Fruit fly (Drosophila melanogaster) whole organism: Measurements from ENCODE around the gene miple1.

Experiments
- CG8478 ChIP-seq: fragments of >200 bp; optimal IDR thresholded peaks from 2 replicates; lab custom pipeline; 2018; ENCODE audit warnings: inconsistent platforms
- Dll ChIP-seq: fragments of >200 bp; optimal IDR thresholded peaks from 2 replicates; lab custom pipeline; 2017
- EcR ChIP-seq, 2 experiments: fragments of >200 bp; optimal IDR thresholded peaks; 2 replicates each; lab custom pipeline; 2017; ENCODE audit warnings: missing biosample characterization in 2 of 2, missing genetic modification characterization in 2 of 2, missing genetic modification reagents in 2 of 2
- pan ChIP-seq: fragments of >200 bp; optimal IDR thresholded peaks from 2 replicates; lab custom pipeline; 2017
- psq ChIP-seq: fragments of >200 bp; optimal IDR thresholded peaks from 2 replicates; lab custom pipeline; 2017
- usp ChIP-seq: fragments of >200 bp; optimal IDR thresholded peaks from 2 replicates; lab custom pipeline; 2017; ENCODE audit warnings: missing biosample characterization, missing genetic modification characterization, mixed read lengths

Gene miple1

DNA sequence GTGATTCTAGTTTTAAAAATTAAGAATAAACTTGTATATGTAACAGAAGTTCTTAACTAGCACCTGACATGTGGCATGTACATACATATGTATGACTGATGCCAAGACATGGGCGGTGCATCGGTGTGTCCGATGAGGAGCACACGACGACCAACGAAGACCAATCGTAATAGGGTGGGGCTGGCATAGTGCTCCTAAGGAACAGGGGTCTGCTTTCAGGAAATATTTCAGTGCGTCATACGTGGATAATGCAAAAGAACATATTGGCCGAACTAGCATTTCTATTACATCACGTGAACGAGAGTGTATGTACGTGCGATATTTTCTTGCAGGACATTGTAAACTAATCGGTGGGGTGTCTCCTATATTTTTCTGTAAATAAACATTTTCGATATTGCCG lies at the start of gene miple1:
TSS of gene miple1 (plus strand) at position 217 of the 400 bp plus-strand sequence.
- TF ChIP-seq psq (lab: Kevin White, UChicago) (no peak), usp (GFP tag; lab: Kevin White, UChicago) (no peak), CG8478 (lab: Kevin White, UChicago) (no peak), Dll (no peak), EcR (GFP tag; optimal IDR thresholded peaks at IDR 0.05; lab: Kevin White, UChicago) (no peak), pan (no peak)

DNA sequence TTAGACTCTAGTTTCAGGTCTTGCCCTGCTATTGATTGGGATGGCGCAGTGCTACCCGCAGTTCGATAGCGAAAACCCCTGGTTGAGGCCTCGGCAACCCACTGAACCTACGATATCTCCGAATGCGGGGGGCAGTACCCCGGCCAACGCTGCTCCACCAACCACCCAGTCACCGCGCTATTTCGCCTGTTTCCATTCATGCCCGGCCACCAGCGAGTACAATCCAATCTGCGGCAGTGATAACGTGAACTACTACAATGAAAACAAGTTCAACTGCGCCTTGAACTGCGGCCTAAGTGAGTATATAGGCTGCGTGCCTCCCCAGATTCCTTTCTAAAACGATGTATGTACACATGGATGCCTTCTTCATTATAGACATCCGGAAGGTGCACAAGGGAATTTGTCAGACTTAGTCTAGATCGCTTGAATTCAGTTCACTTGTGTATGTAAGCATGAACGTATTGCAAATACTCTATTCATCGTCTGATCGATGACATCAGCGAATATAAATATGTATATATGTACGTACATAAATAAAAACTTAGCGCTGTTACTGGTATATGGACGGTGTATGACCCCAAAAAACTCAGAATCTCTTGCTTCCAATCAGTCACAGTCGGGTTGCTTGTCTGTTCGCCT lies 49.5 kb upstream of the miple1 start, which contains the start of gene CG13877:
TSS of gene CG13877 (plus strand) at position 589 of the 639 bp plus-strand sequence.
- TF ChIP-seq psq (lab: Kevin White, UChicago) (no peak), Dll (no peak), CG8478 (lab: Kevin White, UChicago) (no peak), usp (GFP tag; lab: Kevin White, UChicago) (no peak), pan (no peak), EcR (GFP tag; optimal IDR thresholded peaks at IDR 0.05; lab: Kevin White, UChicago) (no peak)

DNA sequence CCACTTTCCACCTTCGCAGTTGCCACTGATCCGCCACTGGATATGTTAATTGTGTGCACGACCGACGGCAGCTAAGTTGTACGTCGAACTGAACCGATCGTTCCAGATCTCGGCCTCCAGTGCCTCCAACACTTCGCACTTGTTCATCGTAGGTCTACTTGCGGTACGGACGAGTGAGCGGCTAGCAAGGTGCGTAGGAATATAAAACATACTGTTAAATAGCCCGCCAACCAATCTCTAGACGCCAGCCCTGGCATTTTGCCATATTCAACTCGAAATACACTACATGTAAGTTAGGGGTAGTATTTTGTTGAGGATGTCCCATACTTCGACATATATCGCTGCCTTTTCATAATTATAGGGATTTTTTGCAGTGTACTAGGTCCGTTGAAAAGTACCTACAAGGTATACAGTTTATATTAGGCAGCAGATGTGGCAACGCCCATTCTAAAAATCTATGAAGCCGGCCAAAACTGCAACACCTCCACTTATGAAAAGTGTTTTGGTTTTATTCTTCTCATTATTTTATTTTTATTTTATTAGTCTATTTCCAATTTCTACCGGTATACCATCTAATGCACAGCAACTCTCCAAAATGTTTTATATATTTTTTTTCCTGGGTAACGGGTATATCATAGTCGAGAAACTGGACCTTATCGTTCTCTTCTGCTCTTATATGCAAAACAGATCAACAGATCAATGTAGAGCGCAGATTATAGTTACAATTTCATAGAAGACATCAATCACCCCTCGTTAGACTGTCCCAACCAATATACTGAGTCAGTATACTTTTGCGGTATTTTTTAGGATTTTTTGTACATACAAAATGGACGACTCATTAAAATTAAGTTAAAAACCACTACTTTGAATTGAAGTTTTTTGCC lies 43.8 kb upstream of the miple1 start, which contains the start of the genes pyx and CG33229:
TSS of gene pyx (minus strand) at position 51 of the 884 bp plus-strand sequence.
TSS of gene CG33229 (plus strand) at position 834 of the 884 bp plus-strand sequence.
- TF ChIP-seq EcR (GFP tag; optimal IDR thresholded peaks at IDR 0.05; lab: Kevin White, UChicago) (no peak), psq (lab: Kevin White, UChicago) (no peak), Dll (no peak), pan (no peak)

DNA sequence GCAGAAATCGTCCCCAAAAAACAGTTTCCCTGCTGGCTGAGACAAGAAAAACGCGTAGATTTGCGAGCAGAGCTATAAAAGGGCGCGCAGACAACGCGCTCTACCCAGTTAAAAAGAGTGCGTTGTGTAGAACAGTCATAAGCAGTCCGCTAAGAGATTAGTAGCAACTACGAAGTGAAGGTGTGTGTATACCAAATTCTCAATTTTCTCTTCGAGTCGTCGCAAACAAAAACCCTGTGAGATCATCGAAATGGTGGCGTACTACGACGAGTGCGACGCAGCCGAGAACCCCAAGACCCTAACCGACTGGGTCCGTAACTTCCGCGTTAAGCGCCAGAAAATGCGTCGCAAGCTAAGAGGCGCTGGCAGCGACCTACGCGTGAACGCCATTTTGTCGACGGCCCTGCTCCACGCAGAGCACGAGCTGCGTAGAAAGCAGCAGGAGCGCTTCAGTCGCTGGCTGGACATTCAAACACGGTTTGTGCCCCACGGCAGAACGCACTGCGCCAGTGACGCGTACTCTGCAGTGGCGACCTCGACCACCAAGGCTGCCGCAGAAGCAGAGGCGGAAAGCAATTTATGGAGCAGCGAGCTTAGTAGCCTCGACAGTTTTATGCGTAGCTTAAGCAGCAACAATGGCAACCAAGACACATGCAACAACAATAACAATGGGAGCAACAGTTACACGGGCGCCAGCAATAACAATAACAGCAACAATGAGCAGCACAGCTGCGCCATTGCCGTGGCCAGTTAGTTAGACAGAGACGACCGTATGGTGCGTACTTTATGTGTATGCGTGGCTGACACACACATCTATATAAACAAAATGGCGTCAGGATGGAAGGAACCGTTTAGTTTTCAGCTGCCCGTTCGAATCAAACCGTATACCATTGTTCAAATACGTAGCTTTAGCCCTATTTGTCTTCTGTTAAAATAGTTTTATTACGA lies 42.8 kb upstream of the miple1 start:
- TF ChIP-seq CG8478 (lab: Kevin White, UChicago) (peak; percentile 45), EcR (GFP tag; optimal IDR thresholded peaks at IDR 0.05; lab: Kevin White, UChicago) (no peak)

DNA sequence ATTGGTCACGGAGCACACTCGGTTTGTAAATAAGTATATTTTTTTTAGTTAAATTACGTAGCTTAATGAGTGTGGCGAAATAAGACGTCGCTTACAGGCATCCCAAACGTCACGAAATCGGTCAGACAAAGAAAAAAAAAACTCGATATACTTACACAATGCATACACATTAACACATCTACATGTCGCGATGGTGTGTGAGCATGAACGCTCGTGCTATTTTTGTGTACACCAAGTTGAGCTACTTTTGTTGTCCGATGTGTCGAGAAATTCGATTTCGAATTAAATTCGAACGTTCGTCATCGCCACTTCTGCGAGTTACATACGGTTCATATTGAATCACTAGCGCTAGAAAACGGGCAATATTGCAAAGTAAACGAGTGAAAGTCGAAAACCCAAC lies 42.0 kb upstream of the miple1 start:
- TF ChIP-seq CG8478 (lab: Kevin White, UChicago) = no peak
- no peak for TF ChIP-seq pan
- no peak for TF ChIP-seq EcR (GFP tag; optimal IDR thresholded peaks at IDR 0.05; lab: Kevin White, UChicago)
- TF ChIP-seq usp (GFP tag; lab: Kevin White, UChicago) = no peak
- TF ChIP-seq Dll = no peak
- TF ChIP-seq psq (lab: Kevin White, UChicago) = no peak

DNA sequence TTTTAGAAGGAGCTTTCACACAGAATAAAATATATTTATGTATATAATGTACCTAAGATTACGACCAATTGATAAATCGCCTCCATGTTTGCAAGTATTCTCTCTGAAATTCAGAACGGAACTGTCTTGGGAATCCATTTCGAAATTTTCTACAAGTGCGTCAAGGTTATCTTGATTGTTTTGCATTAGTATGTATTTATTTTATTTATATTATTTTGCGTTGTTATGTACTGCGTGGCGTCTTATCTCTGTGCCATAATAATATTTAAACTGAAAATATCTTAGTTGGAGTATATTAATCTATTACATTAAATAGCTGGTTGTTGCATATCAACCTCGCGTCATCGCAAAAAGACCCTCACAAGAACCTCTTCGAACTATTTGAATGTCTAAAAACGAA lies 35.6 kb upstream of the miple1 start, which contains the start of gene CG42846:
TSS of gene CG42846 (minus strand) at position 101 of the 400 bp plus-strand sequence.
- TF ChIP-seq EcR (GFP tag; optimal IDR thresholded peaks at IDR 0.05; lab: Kevin White, UChicago) = no peak
- no peak for TF ChIP-seq CG8478 (lab: Kevin White, UChicago)
- TF ChIP-seq pan = no peak
- TF ChIP-seq psq (lab: Kevin White, UChicago) = no peak
- no peak for TF ChIP-seq Dll
- TF ChIP-seq usp (GFP tag; lab: Kevin White, UChicago) = no peak

DNA sequence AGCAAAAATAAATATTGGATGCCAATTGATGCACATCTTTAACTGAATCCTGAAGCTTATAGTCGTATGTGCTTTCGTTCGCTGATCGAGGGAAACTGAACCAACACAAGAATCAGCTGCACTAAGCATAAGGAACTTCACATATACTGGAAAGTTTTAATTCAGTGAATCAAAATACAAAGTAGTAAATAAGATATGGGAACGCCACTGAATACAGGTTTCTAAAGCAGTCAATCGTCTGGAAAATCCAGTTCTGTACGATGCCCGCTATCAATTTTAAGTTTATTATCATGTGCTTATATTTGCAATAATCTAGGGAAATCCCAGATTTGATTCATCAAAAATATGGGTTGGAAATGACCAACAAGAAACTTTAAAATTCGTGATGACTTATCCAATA lies 34.8 kb upstream of the miple1 start, which contains the start of gene CG34454:
TSS of gene CG34454 (minus strand) at position 84 of the 400 bp plus-strand sequence.
- TF ChIP-seq EcR (GFP tag; optimal IDR thresholded peaks at IDR 0.05; lab: Kevin White, UChicago) = no peak
- TF ChIP-seq psq (lab: Kevin White, UChicago) = no peak
- TF ChIP-seq Dll = no peak

DNA sequence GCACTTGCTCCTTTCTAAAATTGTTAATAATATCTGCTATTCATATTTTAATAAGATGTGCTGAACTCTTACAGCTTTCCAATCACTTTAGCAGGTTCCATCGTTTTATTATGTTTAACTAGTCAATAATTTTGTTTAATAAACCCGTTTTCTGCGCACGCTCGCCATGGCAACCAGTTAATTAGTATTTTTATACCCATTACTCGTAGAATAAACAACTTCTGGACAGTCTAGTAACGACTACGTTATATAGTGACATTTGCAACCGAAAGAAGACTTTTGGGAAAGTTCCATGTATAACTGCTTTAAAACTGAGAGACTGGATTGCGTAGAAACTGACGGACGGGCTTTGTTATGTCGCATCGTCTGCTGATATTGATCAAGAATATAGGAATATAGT lies 33.8 kb upstream of the miple1 start, which contains the start of gene CG34453:
TSS of gene CG34453 (minus strand) at position 101 of the 400 bp plus-strand sequence.
- TF ChIP-seq EcR (GFP tag; optimal IDR thresholded peaks at IDR 0.05; lab: Kevin White, UChicago) (no peak), CG8478 (lab: Kevin White, UChicago) (no peak), usp (GFP tag; lab: Kevin White, UChicago) (no peak), Dll (no peak), pan (no peak), psq (lab: Kevin White, UChicago) (no peak)

DNA sequence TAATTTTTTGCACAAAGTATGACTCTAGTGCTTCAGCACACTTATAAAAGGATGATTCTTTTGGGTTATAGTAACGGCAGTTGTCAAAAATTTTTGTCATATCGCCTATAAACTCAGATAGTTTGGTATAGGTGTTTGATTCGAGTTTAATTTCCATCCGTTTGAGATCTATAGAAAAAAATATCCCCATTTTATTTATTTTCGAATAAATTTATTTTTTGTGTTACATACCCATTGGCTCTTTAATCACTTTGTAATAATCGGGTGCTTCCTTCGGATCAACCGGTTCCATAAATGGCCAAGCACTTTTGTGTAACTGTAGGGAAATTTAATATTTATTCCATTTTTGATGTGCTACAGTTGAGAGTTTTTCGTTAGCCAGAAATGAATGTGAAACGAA lies 32.8 kb upstream of the miple1 start:
- TF ChIP-seq usp (GFP tag; lab: Kevin White, UChicago) (no peak), psq (lab: Kevin White, UChicago) (no peak), EcR (GFP tag; optimal IDR thresholded peaks at IDR 0.05; lab: Kevin White, UChicago) (no peak), pan (no peak), Dll (no peak), CG8478 (lab: Kevin White, UChicago) (no peak)

DNA sequence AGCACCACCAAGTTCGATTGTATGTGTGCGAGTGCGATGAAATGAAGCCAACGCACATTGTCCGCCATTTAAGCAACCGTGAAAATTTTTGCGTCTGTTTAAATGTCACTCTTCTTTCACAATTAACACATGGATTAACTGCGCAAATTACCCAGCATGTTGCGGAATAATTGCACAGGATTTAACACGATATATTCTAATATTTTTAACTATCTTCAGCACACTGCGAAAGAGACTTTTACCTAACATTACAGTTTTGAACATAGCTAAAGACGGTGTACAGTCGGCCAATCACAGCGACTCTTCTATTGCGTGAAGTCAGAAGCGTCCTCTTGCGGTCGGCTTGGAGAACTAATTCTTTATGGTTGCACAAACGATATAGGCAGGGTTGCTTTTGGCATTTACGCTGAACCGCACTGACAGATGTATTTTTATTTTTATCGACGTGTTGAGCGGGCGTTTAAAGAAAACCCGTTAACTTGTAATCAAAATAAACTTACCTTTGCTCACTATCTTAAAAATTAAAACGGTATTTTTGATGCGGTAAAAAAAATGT lies 20.4 kb upstream of the miple1 start:
- no peak for TF ChIP-seq EcR (GFP tag; optimal IDR thresholded peaks at IDR 0.05; lab: Kevin White, UChicago)
- no peak for TF ChIP-seq pan
- no peak for TF ChIP-seq psq (lab: Kevin White, UChicago)
- no peak for TF ChIP-seq Dll
- TF ChIP-seq CG8478 (lab: Kevin White, UChicago) = no peak
- TF ChIP-seq usp (GFP tag; lab: Kevin White, UChicago) = no peak
